Worm (Caenorhabditis elegans) whole organism, midembryonic: ENCODE results near the gene ugt-3.

ENCODE experiments used
- T22C8.4 ChIP-seq: fragments of 200-800 bp; sonication (Bioruptor generic); IDR thresholded peaks from 2 replicates; pipeline ENCODE4 v1.3.6; 2022; ENCODE audit warnings: missing genetic modification characterization, missing compliant biosample characterization
- cog-1 ChIP-seq: sonication (generic microtip); optimal IDR thresholded peaks from 2 replicates; lab custom pipeline; 2016; ENCODE audit warnings: missing genetic modification characterization, missing compliant biosample characterization
- flt-1 ChIP-seq: fragments of 200-800 bp; sonication (Bioruptor generic); IDR thresholded peaks from 2 replicates; pipeline ENCODE4 v1.3.6; 2022; ENCODE audit warnings: missing genetic modification characterization, missing compliant biosample characterization
- klf-2 ChIP-seq: fragments of 200-800 bp; sonication (Bioruptor generic); conservative IDR thresholded peaks from 2 replicates; pipeline ENCODE4 v1.3.6; 2022; ENCODE audit warnings: missing genetic modification reagents, missing genetic modification characterization, missing compliant biosample characterization
- med-1 ChIP-seq: sonication (generic microtip); optimal IDR thresholded peaks from 2 replicates; lab custom pipeline; 2017; ENCODE audit warnings: missing genetic modification characterization, mild to moderate bottlenecking, missing compliant biosample characterization, antibody characterized with exemption, missing genetic modification reagents; ENCODE audit not compliant: insufficient read depth
- ref-1 ChIP-seq: fragments of 200-800 bp; sonication (Bioruptor generic); conservative IDR thresholded peaks from 2 replicates; pipeline ENCODE4 v1.3.6; 2022; ENCODE audit warnings: missing genetic modification reagents, missing genetic modification characterization, missing compliant biosample characterization
- tab-1 ChIP-seq: fragments of 200-800 bp; sonication (Bioruptor generic); IDR thresholded peaks from 2 replicates; pipeline ENCODE4 v1.3.6; 2022; ENCODE audit warnings: missing genetic modification characterization, missing compliant biosample characterization
- ztf-23 ChIP-seq: fragments of 200-800 bp; sonication (Bioruptor generic); IDR thresholded peaks from 2 replicates; pipeline ENCODE4 v1.3.6; 2022; ENCODE audit warnings: missing genetic modification reagents, missing genetic modification characterization, missing compliant biosample characterization
- ztf-29 ChIP-seq: fragments of 200-800 bp; sonication (Bioruptor generic); IDR thresholded peaks from 2 replicates; pipeline ENCODE4 v1.3.6; 2022; ENCODE audit warnings: missing genetic modification reagents, missing genetic modification characterization, missing compliant biosample characterization

Gene ugt-3

DNA sequence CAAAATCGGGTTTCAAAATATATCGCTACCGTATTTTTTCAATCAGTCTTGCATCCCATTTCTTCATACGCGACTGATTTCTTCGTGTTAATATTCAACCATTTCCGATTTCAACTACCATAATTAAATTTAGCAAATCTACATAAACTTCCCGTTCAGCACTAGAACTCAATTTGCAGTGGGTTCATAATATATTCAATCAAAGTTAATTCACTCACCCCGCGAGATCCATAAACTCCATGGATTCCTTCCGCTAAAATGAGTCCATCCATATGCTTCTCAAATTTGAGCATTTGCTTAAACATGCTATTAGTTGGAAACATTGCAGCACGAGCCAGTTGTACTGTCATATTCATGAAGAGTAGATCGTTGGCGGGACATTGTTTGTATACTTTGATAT lies 18.4 kb upstream of the ugt-3 start:
- TF ChIP-seq med-1 (GFP tag; lab: Kevin White, UChicago) (no peak), ztf-23 (GFP tag; lab: Robert Waterston, UW) (no peak), ref-1 (GFP tag; lab: Robert Waterston, UW) (no peak), klf-2 (GFP tag; lab: Robert Waterston, UW) (no peak), cog-1 (no peak), flt-1 (GFP tag; lab: Robert Waterston, UW) (no peak), tab-1 (GFP tag; lab: Robert Waterston, UW) (no peak), ztf-29 (GFP tag; lab: Robert Waterston, UW) (no peak)

DNA sequence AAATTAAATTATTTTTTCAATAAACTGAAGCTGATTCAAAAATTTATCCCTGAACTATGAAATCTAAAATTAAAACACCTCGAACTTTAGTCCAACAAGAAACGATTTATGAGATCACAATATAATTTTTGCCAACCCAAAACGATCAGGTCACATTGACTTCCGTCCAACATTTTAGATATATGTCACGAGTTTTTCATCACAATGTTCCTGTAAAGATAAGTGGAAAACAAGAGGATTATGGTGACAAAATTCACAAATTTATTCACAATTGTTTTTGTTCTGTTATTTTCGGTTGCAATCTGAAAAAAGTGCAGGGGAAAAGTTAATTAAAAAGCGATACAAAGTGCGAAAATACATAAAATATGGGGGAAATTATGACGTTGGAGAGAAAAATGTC lies 16.6 kb upstream of the ugt-3 start:
- TF ChIP-seq ztf-29 (GFP tag; lab: Robert Waterston, UW) = no peak
- TF ChIP-seq med-1 (GFP tag; lab: Kevin White, UChicago) = no peak
- TF ChIP-seq flt-1 (GFP tag; lab: Robert Waterston, UW) = no peak

DNA sequence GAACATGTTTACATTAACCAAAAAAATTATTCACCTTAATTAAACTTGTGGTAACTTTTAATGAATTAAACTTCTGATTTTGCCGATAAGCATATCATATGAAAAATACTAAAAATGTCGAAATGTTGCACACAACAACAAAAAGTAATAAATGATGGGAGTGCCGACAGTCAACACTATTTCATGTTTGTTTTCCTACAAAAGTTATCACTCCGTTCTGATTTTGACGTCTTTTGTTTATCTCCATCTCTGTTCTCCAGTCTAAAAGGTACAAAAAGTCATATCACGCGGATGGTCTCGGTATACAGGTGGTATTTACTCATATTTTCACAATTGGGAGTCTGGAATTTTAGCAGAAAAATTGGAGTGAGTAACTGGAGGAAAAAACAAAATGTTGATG lies 15.3 kb upstream of the ugt-3 start:
- no peak for TF ChIP-seq ztf-23 (GFP tag; lab: Robert Waterston, UW)
- TF ChIP-seq T22C8.4 (GFP tag; lab: Robert Waterston, UW) = no peak
- TF ChIP-seq tab-1 (GFP tag; lab: Robert Waterston, UW) = no peak
- no peak for TF ChIP-seq ztf-29 (GFP tag; lab: Robert Waterston, UW)

DNA sequence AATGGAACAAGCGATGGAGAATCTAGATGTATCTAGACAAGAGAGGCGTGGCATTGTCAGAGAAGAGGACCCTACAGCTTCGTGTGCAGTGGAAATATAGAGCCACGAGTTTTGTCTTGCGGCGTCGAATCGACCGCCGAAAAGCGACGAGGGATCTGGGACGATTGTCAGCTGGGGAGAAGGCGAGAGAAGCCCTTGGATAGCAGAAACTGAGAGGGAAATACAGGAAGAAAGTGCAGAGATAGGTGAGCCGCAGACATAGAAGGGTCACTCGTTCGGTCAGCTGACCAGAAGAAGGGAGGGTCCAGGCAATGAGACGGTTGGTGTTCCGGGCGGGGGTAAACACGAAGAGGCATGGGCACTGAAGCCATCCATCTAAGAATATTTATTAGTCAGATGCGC lies 14.4 kb upstream of the ugt-3 start:
- TF ChIP-seq ztf-29 (GFP tag; lab: Robert Waterston, UW) (peak; percentile 64; the same call in 1 of the 2 replicates), ztf-23 (GFP tag; lab: Robert Waterston, UW) (0 out of 2 replicates have a peak, but pooled peaks have one; percentile 54), klf-2 (GFP tag; lab: Robert Waterston, UW) (no peak), flt-1 (GFP tag; lab: Robert Waterston, UW) (0 out of 2 replicates have a peak, but pooled peaks have one; percentile 45), med-1 (GFP tag; lab: Kevin White, UChicago) (no peak), ref-1 (GFP tag; lab: Robert Waterston, UW) (no peak), tab-1 (GFP tag; lab: Robert Waterston, UW) (0 out of 2 replicates have a peak, but pooled peaks have one; percentile 39), cog-1 (peak; percentile 71), T22C8.4 (GFP tag; lab: Robert Waterston, UW) (no peak)

DNA sequence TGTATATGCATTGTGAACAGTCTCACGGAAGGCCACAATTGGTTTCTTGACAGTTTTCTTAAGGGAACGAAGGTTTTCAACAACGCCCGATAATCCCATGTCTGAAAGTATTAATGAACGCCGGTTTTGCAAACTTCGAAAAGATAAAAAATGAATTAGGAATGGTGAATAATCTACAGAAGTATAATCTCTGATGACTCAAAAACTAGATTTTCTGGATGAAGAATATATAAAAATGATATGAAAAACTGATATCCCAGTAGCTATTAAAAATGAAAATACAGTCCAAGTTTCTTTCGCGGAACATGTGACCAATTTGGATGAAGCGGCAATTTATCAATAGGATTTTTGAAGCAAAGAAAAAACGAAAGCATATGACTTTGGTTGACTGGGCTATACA lies 14.0 kb upstream of the ugt-3 start, which contains the start of gene ZC443.3:
Gene ZC443.3 (minus strand): TSS at position 101 of the 400 bp plus-strand sequence.
- TF ChIP-seq flt-1 (GFP tag; lab: Robert Waterston, UW) = no peak
- TF ChIP-seq ref-1 (GFP tag; lab: Robert Waterston, UW) = no peak
- TF ChIP-seq ztf-29 (GFP tag; lab: Robert Waterston, UW) = no peak
- TF ChIP-seq tab-1 (GFP tag; lab: Robert Waterston, UW) = no peak
- TF ChIP-seq klf-2 (GFP tag; lab: Robert Waterston, UW) = no peak
- TF ChIP-seq cog-1 = no peak
- no peak for TF ChIP-seq ztf-23 (GFP tag; lab: Robert Waterston, UW)
- TF ChIP-seq T22C8.4 (GFP tag; lab: Robert Waterston, UW) = no peak
- TF ChIP-seq med-1 (GFP tag; lab: Kevin White, UChicago) = no peak

DNA sequence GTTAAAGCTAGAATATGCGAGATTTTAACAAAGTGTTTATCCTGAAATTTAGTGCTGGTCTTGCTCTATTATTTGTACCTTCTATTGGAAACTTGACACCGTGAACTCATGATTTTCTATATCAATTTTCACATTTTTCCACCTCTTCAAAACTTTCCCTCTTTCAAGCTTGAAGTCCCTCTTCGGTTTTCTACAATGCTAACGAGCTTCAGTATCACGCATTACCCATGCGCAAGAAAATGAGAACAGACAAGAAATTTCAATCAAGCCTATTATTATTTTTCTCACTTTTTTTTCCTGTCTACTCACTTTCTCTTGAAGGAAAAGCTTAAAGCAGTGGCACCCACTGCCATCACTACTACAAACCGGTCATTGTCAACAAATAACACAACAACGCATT lies 11.7 kb upstream of the ugt-3 start:
- TF ChIP-seq T22C8.4 (GFP tag; lab: Robert Waterston, UW) = no peak
- no peak for TF ChIP-seq tab-1 (GFP tag; lab: Robert Waterston, UW)
- no peak for TF ChIP-seq ztf-29 (GFP tag; lab: Robert Waterston, UW)
- no peak for TF ChIP-seq cog-1
- no peak for TF ChIP-seq med-1 (GFP tag; lab: Kevin White, UChicago)
- TF ChIP-seq klf-2 (GFP tag; lab: Robert Waterston, UW) = no peak
- no peak for TF ChIP-seq ztf-23 (GFP tag; lab: Robert Waterston, UW)
- no peak for TF ChIP-seq flt-1 (GFP tag; lab: Robert Waterston, UW)
- TF ChIP-seq ref-1 (GFP tag; lab: Robert Waterston, UW) = no peak

DNA sequence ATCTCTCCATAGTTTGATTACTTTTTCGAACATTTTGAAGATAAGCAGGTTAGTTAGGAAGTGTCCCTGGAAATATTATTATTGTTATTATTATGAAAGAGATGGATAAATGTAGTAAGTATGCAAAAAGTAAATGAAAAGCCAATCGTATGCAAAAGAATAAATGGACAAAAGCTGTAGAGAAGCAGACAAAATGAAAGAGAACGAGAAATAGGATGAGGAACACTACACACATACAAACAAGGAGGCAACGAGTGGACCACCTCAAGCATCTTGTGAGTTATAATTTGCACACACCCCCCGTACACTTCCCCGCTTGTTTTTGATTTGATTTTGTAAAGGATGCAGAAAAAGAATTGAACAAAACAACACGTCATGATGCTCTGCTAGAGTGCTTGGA lies 11.1 kb upstream of the ugt-3 start, which contains the start of gene ZC443.2:
Gene ZC443.2 (minus strand): TSS at position 67 of the 400 bp plus-strand sequence.
- no peak for TF ChIP-seq T22C8.4 (GFP tag; lab: Robert Waterston, UW)
- TF ChIP-seq ztf-23 (GFP tag; lab: Robert Waterston, UW) = no peak
- TF ChIP-seq flt-1 (GFP tag; lab: Robert Waterston, UW) = no peak
- TF ChIP-seq tab-1 (GFP tag; lab: Robert Waterston, UW) = no peak
- TF ChIP-seq ref-1 (GFP tag; lab: Robert Waterston, UW) = no peak
- no peak for TF ChIP-seq ztf-29 (GFP tag; lab: Robert Waterston, UW)
- no peak for TF ChIP-seq klf-2 (GFP tag; lab: Robert Waterston, UW)
- no peak for TF ChIP-seq cog-1
- no peak for TF ChIP-seq med-1 (GFP tag; lab: Kevin White, UChicago)

DNA sequence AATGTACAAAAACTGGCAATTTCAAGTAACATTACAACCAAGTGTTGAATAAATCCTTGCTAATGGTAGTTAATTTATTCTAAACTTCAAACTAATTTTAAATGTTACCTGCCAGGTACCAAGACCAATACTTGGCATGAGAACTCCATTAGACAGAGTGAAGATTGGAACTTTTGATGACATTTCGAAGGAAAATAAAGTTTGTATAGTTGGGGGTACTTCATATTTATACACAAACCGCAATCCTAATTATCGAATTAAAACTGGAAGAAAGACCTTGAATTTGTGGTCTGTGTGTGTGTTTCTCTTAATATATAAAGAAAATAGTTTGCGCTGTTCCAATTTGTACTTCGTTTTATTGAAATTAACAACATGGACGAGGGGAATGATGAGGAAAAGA lies 9.8 kb upstream of the ugt-3 start, which contains the start of gene ZC443.1:
Gene ZC443.1 (minus strand): TSS at position 205 of the 400 bp plus-strand sequence.
- TF ChIP-seq ztf-23 (GFP tag; lab: Robert Waterston, UW) (no peak), klf-2 (GFP tag; lab: Robert Waterston, UW) (no peak), ztf-29 (GFP tag; lab: Robert Waterston, UW) (no peak), cog-1 (no peak), med-1 (GFP tag; lab: Kevin White, UChicago) (no peak), ref-1 (GFP tag; lab: Robert Waterston, UW) (no peak), flt-1 (GFP tag; lab: Robert Waterston, UW) (no peak), tab-1 (GFP tag; lab: Robert Waterston, UW) (no peak), T22C8.4 (GFP tag; lab: Robert Waterston, UW) (no peak)

DNA sequence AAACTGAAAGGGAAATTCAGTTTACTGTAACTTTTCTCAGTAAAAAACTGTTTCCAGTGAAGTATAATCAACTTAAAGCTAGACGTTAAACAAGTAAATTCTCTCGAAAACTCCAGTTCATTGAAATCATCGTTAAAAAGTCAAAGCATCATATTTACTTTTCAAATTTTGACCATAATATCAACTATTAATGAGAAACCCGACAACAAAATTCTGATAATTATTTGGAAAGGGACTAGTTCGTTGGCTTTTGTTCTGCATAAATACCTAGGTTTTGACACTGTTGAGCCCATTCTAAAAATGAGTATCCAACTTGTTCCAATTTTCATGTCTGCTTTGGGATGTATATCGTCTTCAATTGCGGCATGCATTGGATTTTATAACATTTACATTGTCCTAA lies 6.1 kb upstream of the ugt-3 start, which contains the start of gene ZC443.7:
Gene ZC443.7 (plus strand): TSS at position 301 of the 400 bp plus-strand sequence.
- TF ChIP-seq ztf-29 (GFP tag; lab: Robert Waterston, UW) (no peak), tab-1 (GFP tag; lab: Robert Waterston, UW) (no peak), flt-1 (GFP tag; lab: Robert Waterston, UW) (no peak), cog-1 (no peak), ref-1 (GFP tag; lab: Robert Waterston, UW) (no peak), klf-2 (GFP tag; lab: Robert Waterston, UW) (no peak), med-1 (GFP tag; lab: Kevin White, UChicago) (no peak), ztf-23 (GFP tag; lab: Robert Waterston, UW) (no peak), T22C8.4 (GFP tag; lab: Robert Waterston, UW) (no peak)
